Worm (Caenorhabditis elegans) whole organism, L3 larva: ENCODE measurements around the gene F49E12.10.

Experiments used
- ama-1 ChIP-seq: fragments of 150-350 bp; optimal IDR thresholded peaks from 2 replicates; lab custom pipeline; 2018
- ceh-82 ChIP-seq: fragments of 150-350 bp; optimal IDR thresholded peaks from 2 replicates; lab custom pipeline; 2014; ENCODE audit warnings: missing biosample characterization, missing genetic modification characterization
- fkh-2 ChIP-seq: fragments of 150-350 bp; optimal IDR thresholded peaks from 2 replicates; lab custom pipeline; 2014; ENCODE audit warnings: missing biosample characterization, missing genetic modification reagents, missing genetic modification characterization
- nhr-11 ChIP-seq: fragments of 150-350 bp; optimal IDR thresholded peaks from 2 replicates; lab custom pipeline; 2014; ENCODE audit warnings: missing biosample characterization, missing genetic modification characterization
- nhr-23 ChIP-seq: fragments of 150-350 bp; optimal IDR thresholded peaks from 2 replicates; lab custom pipeline; 2014; ENCODE audit warnings: missing biosample characterization, missing genetic modification reagents, missing genetic modification characterization
- nhr-25 ChIP-seq: sonication (generic microtip); optimal IDR thresholded peaks from 2 replicates; lab custom pipeline; 2017; ENCODE audit warnings: missing biosample characterization, missing genetic modification characterization
- nhr-77 ChIP-seq: fragments of 150-350 bp; optimal IDR thresholded peaks from 2 replicates; lab custom pipeline; 2014; ENCODE audit warnings: missing biosample characterization, missing genetic modification characterization
- sea-2 ChIP-seq: fragments of 150-350 bp; sonication (generic microtip); optimal IDR thresholded peaks from 4 replicates; lab custom pipeline; 2014; ENCODE audit warnings: missing biosample characterization, missing genetic modification reagents, missing genetic modification characterization

- TF ChIP-seq fkh-2: no peak
- no peak for TF ChIP-seq nhr-11 (tag; lab: Kevin White, UChicago)
- TF ChIP-seq nhr-77 (tag; lab: Kevin White, UChicago): no peak
- no peak for TF ChIP-seq ceh-82 (tag; lab: Kevin White, UChicago)
- no peak for TF ChIP-seq sea-2
- no peak for TF ChIP-seq ama-1
- no peak for TF ChIP-seq nhr-25 (tag; lab: Kevin White, UChicago)
- no peak for TF ChIP-seq nhr-23
Observed at ce11 chrII:8369059-8369458, 21.8 kb upstream of the F49E12.10 start, which contains the start of gene amt-3.
